Worm (Caenorhabditis elegans) whole organism, L4 larva: ENCODE results near the gene C08E8.4.
A peak's percentile ranks its signal among the peaks of the same experiment; 100 is the strongest.

ENCODE experiments used
- ceh-44 ChIP-seq: fragments of 200-800 bp; sonication (Bioruptor generic); IDR thresholded peaks from 2 replicates; pipeline ENCODE4 v1.3.6; 2022; ENCODE audit warnings: missing genetic modification reagents, missing genetic modification characterization, missing compliant biosample characterization
- fkh-10 ChIP-seq: fragments of 150-350 bp; optimal IDR thresholded peaks from 2 replicates; lab custom pipeline; 2014; ENCODE audit warnings: missing biosample characterization, missing genetic modification reagents, missing genetic modification characterization
- jun-1 ChIP-seq: fragments of 150-350 bp; optimal IDR thresholded peaks from 2 replicates; lab custom pipeline; 2014; ENCODE audit warnings: missing biosample characterization, missing genetic modification reagents, missing genetic modification characterization
- lin-15B ChIP-seq: fragments of 150-350 bp; sonication (generic microtip); optimal IDR thresholded peaks from 3 replicates; lab custom pipeline; 2014; ENCODE audit warnings: missing biosample characterization, missing genetic modification characterization
- lsy-2 ChIP-seq, 2 experiments: fragments of 150-350 bp in 1 of 2; sonication (generic microtip) in 1 of 2; optimal IDR thresholded peaks; 2 replicates each; lab custom pipeline; 2014 to 2017; ENCODE audit warnings: missing biosample characterization in 2 of 2, missing genetic modification characterization in 2 of 2
- nhr-10 ChIP-seq: fragments of 150-350 bp; optimal IDR thresholded peaks from 2 replicates; lab custom pipeline; 2014; ENCODE audit warnings: missing biosample characterization, missing genetic modification characterization
- nhr-237 ChIP-seq: sonication (generic microtip); optimal IDR thresholded peaks from 2 replicates; lab custom pipeline; 2017; ENCODE audit warnings: missing biosample characterization, missing genetic modification characterization
- nhr-28 ChIP-seq: fragments of 150-350 bp; optimal IDR thresholded peaks from 2 replicates; lab custom pipeline; 2014; ENCODE audit warnings: missing biosample characterization, missing genetic modification characterization
- pha-4 ChIP-seq, 2 experiments: fragments of 150-350 bp in 1 of 2; fragments of 200-800 bp in 1 of 2; sonication (Bioruptor generic) in 1 of 2; IDR thresholded peaks in 1 of 2; optimal IDR thresholded peaks in 1 of 2; 2 replicates each; pipeline versions ENCODE4 v1.3.6 to Lab custom; 2014 to 2022; ENCODE audit warnings: missing genetic modification characterization in 2 of 2, missing genetic modification reagents in 2 of 2, missing biosample characterization in 1 of 2, missing compliant biosample characterization in 1 of 2
- php-3 ChIP-seq: fragments of 200-800 bp; sonication (Bioruptor generic); IDR thresholded peaks from 2 replicates; pipeline ENCODE4 v1.3.6; 2022; ENCODE audit warnings: missing genetic modification reagents, missing genetic modification characterization, missing compliant biosample characterization
- pqm-1 ChIP-seq: sonication (generic microtip); optimal IDR thresholded peaks from 2 replicates; lab custom pipeline; 2017; ENCODE audit warnings: missing biosample characterization, missing genetic modification characterization
- sdz-12 ChIP-seq: fragments of 200-800 bp; sonication (Bioruptor generic); optimal IDR thresholded peaks from 2 replicates; lab custom pipeline; 2018; ENCODE audit warnings: mild to moderate bottlenecking, missing genetic modification characterization, missing compliant biosample characterization
- unc-62 ChIP-seq, 3 experiments: fragments of 150-350 bp in 1 of 3; sonication (generic microtip); optimal IDR thresholded peaks in 2 of 3; peaks in 1 of 3; 1 replicate in 1 of 3; 2 replicates in 2 of 3; lab custom pipeline; 2014 to 2017; ENCODE audit warnings: missing biosample characterization in 3 of 3, missing genetic modification characterization in 3 of 3, missing genetic modification reagents in 3 of 3, missing genotype in 1 of 3
- zip-11 ChIP-seq: fragments of 200-800 bp; sonication (Bioruptor generic); IDR thresholded peaks from 2 replicates; pipeline ENCODE4 v1.3.6; 2022; ENCODE audit warnings: missing genetic modification characterization, missing compliant biosample characterization

ce11 chrV:18412887-18413286 lies 41.2 kb downstream of the C08E8.4 start, which contains the start of gene ZK262.2:
- TF ChIP-seq nhr-28 (tag; lab: Kevin White, UChicago) (peak; percentile 9), sdz-12 (GFP tag; lab: Kevin White, UChicago) (no peak), pha-4 (GFP tag; IDR thresholded peaks at IDR 0.05; lab: Robert Waterston, UW) (no peak), pha-4 (tag; optimal IDR thresholded peaks at IDR 0.05; lab: Kevin White, UChicago) (no peak), lsy-2 (tag; optimal IDR thresholded peaks at IDR 0.05; lab: Kevin White, UChicago) (no peak), nhr-237 (tag; lab: Kevin White, UChicago) (no peak), zip-11 (no peak), lin-15B (no peak), jun-1 (tag; lab: Kevin White, UChicago) (no peak), unc-62 (GFP tag; optimal IDR thresholded peaks at IDR 0.05 in 1 of 2; lab: Kevin White, UChicago) (no peak), unc-62 (tag; optimal IDR thresholded peaks at IDR 0.05; lab: Kevin White, UChicago) (no peak), nhr-10 (tag; lab: Kevin White, UChicago) (no peak), php-3 (GFP tag; lab: Robert Waterston, UW) (no peak), ceh-44 (GFP tag; lab: Robert Waterston, UW) (no peak), fkh-10 (no peak), pqm-1 (tag; lab: Kevin White, UChicago) (no peak)
